Fruit fly (Drosophila melanogaster) whole organism, larva: ENCODE measurements around the gene CG43229.

Experiments
- noc ChIP-seq: fragments of 200-800 bp; sonication (Bioruptor generic); optimal IDR thresholded peaks from 3 replicates; lab custom pipeline; 2019; ENCODE audit warnings: missing biosample characterization, mild to moderate bottlenecking, missing genetic modification characterization, moderate library complexity

Gene CG43229

DNA sequence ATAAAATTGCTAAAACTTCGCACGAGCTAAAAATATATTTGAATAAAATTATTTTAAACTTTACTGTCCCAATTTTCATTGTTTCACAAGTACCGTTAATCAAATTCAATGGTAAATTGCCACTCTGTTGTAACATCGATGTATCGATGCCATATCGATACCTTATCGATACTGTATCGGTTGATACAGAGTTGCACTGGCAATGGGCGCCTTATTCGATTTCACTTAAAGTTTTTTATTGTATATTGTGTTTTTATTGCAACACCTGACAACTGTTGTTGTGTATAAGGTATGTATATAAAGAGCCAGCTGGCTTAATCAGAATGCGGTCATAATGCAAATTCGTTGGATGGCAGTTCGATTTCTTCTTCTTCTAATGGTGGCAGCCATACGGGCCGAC is at the start of gene CG43229:
Gene CG43229, plus strand, starts transcription at position 246 of the 400 bp plus-strand sequence.
- TF ChIP-seq noc (tag; lab: Kevin White, UChicago): no peak

DNA sequence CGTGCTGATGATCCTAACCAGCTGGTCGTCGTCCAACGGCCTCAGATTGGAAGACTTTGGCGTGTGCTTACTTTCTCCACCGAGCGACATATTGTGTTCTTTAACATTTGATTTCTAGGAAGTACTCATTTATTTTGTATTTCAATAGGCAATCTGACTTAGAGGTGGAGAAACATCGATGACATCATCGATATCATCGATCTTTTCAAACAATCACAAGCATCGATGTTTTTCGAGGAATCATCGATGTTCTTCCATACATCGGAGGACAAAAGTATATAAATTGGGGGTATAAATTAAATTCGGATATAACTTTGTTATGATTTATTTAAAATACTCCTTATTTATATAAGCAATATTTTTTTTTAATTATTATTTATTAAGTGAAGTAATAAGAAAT is 48.0 kb upstream of the CG43229 start, which contains the start of gene Swt1:
Gene Swt1, minus strand, starts transcription at position 177 of the 400 bp plus-strand sequence.
- no peak for TF ChIP-seq noc (tag; lab: Kevin White, UChicago)

DNA sequence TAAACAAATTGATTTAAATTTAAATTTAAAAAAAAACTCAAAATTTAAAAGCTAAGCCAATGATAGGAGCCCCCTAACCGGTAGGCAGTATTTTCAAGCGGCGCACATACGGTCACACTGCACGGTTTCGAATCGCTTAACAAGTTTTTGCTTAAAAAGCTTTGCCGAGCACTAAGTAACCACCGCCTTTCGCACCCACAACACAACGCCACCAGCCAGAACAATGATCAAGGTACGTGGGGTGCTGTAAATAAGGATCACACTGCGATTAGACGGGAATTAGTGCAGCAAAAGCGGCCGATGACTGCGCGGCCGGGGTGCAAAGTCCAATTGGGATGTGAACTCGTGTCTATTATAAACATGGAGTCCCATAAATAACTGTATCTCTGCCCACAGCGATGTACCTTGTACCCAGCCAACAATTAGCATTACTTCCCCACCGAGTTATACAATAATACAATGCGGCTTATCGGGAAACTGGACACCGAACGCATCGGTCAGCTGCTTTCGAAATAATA is 47.1 kb upstream of the CG43229 start, which contains the start of gene scu:
Gene scu, plus strand, starts transcription at position 101 of the 518 bp plus-strand sequence.
- peak; percentile 29 for TF ChIP-seq noc (tag; lab: Kevin White, UChicago)

DNA sequence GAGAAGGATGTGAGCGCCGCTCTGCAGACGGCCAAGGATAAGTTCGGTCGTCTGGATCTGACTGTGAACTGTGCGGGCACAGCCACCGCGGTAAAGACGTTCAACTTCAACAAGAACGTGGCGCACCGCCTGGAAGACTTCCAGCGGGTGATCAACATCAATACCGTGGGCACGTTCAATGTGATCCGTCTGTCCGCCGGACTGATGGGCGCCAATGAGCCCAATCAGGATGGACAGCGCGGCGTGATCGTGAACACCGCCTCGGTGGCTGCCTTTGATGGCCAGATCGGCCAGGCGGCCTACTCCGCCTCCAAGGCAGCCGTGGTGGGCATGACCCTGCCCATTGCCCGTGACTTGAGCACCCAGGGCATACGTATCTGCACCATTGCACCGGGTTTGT is 46.2 kb upstream of the CG43229 start:
- TF ChIP-seq noc (tag; lab: Kevin White, UChicago): no peak

DNA sequence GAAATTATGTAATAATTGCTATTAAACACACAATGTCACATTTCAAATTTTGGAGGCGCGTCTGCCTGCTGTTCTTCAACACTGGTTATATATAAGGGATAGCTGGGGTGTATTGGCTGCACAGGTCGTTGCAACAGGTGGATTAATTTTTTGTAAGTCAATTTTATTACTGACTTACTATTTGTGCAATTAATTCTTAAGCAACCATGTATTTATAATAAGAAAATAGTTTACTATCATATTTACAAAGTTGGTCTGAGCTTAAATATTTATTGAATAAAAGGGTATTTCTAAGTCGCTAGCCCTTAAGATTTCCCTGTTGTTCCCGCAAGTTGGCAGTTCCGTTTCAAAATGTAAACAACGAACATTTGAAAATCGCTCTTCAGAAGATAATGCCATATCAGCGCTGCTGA is 45.5 kb upstream of the CG43229 start, which contains the start of gene RhoGAP16F:
Gene RhoGAP16F, plus strand, starts transcription at position 336 of the 413 bp plus-strand sequence.
- TF ChIP-seq noc (tag; lab: Kevin White, UChicago): peak; percentile 81

DNA sequence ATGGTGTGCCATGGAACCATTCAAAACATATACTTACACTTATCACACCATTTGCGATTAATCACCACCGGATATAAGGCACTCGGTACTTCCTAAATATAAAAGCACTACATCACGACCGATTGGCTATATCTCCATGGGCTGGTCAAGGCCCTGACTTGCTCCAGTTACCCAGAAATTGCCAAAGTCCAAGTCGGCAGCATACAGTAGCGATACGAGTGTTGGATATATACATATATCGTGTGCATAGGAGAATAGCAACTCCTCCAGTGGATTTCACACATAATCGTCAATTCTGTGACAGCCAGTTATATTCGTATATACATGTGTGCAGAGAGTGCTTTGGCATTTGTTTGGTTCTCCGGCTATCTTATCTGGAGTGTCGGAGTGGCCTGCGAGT is 44.2 kb upstream of the CG43229 start:
- no peak for TF ChIP-seq noc (tag; lab: Kevin White, UChicago)

DNA sequence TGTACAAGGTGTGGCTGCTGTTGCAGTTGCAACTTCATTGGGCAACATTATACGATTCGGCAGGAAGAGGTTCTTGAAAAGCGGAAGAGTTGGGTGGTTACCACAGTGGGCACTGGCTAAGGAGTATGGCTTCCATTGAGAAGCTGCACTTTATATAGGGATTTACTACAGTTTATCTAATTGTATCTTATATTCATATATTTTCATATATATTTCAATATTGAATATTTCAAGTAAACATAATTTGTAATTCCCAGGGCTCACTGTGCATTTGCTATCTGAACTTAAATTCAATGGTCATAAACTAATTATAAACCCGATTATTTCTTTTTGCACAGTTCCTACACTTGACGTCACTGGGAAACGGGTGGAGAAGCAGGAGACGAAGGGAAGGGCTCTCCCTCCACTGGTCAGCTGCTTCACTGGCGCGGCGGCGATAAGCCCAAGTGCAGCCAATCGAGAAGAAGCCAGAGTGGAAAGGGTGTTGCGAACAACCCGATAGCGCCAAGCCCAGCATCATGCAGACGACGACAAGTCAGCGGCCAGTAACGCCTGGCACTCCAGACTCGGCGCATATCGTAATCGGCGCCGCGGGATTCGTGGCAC is 43.5 kb upstream of the CG43229 start:
- peak; percentile 87 for TF ChIP-seq noc (tag; lab: Kevin White, UChicago)

DNA sequence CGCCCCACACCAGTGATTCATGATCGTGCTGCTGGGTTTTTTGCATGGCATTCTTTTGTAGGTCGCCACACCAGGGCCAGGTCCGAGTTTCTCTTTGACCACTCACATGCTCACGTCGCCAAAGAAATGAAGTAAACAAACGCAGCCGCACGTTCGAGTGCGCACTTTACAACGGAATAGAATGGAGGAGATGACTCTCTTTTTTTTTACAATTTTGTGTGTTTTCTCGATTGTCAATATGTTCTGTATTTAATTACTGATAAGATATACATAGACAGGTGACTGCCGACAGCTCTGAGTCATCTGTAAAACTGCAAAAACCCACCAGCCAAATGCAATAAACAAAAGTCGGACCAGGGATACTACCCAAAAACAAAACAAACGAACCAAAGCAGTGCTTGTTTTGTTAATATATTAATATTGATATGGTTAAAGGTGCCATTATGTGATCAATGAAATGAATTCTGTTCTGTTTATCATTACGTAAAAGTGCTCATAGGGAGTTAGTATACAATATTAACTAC is 38.1 kb upstream of the CG43229 start:
- no peak for TF ChIP-seq noc (tag; lab: Kevin White, UChicago)

DNA sequence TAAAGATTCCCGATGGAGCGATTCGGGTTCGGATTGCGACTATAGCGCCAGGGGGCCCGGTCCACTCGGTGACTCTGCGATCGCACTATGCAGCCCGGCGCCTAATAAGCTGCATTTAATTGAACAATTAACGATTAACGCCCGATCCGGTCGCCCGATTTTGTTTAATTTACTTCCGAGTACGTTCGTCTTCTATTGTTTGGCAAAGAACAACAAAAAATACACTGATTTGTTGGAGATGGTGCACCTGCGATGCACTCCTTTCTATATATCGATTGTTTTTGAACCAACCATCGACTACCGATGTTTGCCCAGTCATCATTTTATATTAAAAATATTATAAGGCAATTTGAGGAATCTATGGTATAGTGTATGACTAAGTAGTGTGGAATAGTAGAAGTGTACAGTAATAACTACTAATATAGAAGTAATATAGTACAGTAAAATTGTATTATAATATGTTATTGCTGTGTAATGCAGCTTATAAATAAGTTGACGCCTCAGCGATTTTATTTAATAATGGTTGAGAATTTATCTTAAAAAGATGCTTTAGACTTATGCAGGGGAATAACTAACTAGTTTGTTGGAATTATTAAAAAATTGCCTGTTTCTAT is 37.1 kb upstream of the CG43229 start, which contains the start of gene Mvb12:
Gene Mvb12, minus strand, starts transcription at position 217 of the 614 bp plus-strand sequence.
- TF ChIP-seq noc (tag; lab: Kevin White, UChicago): peak; percentile 21

DNA sequence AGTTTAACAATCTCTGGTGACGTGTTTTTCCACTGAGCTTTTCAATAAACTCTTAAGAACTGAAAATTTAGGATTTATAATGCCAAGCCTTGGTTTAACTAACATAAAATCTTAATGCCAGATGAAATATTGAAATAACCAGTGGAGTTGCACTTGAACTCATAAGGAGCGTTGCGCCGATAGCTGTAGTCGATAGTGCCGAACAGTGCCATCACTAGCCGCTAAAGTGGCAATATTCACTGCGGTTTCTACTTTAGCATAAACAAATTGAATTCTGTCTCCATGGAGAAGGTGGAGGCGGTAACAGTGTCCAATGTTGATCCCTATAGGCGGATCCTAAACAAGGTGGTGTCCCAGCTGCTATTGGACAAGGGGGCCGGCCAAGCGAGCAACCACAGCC is 36.6 kb upstream of the CG43229 start, which contains the start of gene Taf8:
Gene Taf8, plus strand, starts transcription at position 193 of the 400 bp plus-strand sequence.
- TF ChIP-seq noc (tag; lab: Kevin White, UChicago): no peak

DNA sequence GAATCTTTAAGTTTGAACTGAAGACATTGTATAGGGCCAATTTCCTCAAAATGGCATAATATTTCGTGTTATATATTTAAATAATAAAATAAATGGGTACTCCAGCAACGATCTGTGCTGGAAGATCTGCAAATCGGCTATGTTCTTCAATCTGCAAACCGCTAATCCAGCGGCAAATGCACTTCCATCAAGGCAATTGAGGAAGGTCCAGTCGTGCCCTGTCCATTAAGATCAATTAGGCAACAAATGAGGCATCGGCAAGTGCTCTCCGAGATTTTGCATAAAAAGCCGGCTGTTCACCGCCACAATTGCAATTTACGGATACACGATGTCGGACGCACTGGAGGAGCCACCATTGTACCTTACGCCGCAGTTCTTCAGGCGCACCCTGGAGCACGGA is 35.0 kb upstream of the CG43229 start, which contains the start of gene CG7135:
Gene CG7135, plus strand, starts transcription at position 301 of the 400 bp plus-strand sequence.
- no peak for TF ChIP-seq noc (tag; lab: Kevin White, UChicago)

DNA sequence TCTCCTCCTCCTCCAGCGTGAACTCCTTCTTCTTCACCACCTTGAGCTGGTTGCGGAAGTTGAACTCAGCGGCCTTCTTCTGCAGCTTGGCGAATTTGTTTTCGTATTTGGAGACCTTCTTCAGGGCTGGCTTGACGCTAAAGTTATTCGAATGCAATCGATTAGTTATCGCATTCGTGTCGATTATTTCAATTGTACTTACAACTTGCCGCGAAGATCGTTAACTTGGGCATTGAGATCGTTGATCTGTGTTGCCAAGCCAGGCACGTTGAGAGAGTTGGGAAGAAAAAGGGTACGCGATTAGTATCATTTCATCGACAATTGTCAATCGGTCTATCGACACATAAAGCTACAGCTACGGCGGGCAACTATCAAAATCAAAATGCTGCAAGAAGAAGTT is 31.7 kb upstream of the CG43229 start:
- no peak for TF ChIP-seq noc (tag; lab: Kevin White, UChicago)

DNA sequence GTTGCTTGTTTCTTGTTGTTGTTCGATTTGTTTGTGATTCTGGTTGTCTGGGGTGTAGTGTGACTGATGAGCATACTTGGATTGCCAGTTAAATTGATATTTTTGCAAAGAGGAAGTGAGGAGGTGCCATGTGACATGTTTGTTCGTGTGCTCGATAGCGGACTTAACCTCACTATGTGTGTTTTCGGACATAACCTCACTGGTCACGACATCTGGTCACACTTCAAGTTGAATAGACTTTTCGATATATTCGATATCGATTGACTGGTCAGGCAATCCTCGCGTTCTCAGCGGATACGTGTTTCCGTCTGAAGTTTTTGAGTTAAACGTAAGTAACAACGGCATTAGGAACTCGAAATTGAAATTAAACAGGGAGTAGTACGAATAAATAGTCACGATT is 29.7 kb upstream of the CG43229 start:
- TF ChIP-seq noc (tag; lab: Kevin White, UChicago): no peak

DNA sequence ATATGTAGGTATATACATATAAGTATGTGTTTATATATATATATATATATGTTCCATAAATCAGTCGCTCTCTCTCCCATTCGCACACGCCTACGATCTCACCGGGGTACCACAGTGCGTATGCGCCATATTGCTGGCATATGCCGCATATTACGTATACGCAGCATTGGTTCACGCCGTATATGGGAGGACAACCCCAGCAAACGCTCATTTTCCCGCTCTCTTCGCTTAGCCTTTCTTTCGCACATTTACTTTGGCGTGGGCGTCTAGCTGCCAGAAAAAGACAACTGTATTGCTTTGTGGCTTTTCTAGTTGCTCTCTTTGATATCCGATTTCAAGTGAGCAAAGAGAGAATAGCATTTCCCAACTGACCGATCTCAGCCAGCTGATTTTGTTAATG is 23.6 kb upstream of the CG43229 start:
- no peak for TF ChIP-seq noc (tag; lab: Kevin White, UChicago)

DNA sequence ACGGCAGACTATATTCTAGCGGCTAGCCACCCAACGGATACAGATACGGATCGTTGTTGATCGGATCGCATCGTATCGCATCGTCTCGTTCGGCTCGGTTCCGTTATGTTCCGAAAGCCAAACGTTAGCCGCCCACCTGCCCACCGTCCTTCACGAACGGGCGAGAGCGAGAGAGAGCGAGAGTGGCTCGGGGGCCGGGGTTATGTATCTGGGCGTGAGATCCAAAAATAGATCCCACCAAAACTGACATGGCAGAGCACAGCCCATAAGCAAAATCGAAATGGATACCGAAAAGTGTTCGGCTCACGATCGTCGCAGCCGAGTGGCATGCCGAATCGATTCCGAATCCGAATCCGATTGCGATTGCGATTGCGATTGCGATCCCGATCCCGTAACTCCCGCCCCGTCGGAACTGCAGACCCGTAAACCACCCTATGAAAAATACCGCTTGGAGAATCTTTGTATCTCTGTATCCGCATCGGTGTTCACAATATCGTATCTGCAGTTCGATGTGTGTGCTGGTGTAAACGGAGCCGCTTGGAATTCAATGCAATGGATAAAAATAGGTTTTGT is 21.4 kb upstream of the CG43229 start, which contains the start of gene wupA:
Gene wupA, minus strand, starts transcription at position 112 of the 573 bp plus-strand sequence.
- no peak for TF ChIP-seq noc (tag; lab: Kevin White, UChicago)

DNA sequence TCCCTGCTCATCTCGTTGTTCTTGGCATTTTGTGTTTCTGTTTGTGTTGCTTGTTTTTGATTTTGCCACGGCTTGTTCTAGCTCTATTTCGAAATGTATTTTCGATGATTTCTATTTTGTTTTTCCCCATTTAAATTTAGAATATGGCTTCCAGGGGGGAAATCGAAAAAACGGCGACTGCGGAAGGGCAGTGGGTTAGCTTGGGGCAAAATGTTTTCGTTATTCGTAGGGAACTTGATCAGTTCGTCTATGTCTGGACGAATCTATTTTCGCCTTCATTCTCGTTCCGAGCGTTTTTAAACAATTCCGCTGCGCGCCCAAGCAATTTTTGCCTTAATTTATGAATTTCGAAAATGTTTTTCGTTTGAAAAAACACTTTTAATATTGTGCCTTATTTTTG is 19.8 kb upstream of the CG43229 start:
- no peak for TF ChIP-seq noc (tag; lab: Kevin White, UChicago)
